Fruit fly (Drosophila melanogaster) S2 (cell line): ENCODE measurements around the gene CG6283.

Experiments
- CG8478 ChIP-seq: fragments of >200 bp; optimal IDR thresholded peaks from 2 replicates; lab custom pipeline; 2018
- CTCF ChIP-seq, 2 experiments: fragments of >200 bp; optimal IDR thresholded peaks; 2 replicates each; lab custom pipeline; 2018

DNA sequence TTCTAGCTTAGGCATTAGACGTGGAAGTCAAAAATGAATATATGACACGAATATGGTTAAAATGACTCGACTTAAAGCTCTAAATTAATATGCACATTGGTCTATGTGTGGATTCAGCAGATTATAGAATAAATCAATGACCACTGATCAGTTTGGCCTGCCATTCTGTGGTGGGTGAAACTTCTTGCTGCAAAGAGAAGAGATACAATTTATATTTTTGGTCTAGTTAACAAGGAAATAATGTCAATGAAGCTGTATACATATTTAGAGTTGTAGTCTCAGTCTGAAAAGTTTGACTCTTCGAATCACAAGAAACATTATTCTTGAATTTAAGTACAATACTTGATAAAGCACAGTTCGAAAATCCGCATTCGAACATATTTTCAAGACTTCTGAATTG is 44.0 kb upstream of the CG6283 start, which contains the start of gene CG43935:
- TF ChIP-seq CTCF (optimal IDR thresholded peaks at IDR 0.05; lab: Kevin White, UChicago) (no peak), CG8478 (lab: Kevin White, UChicago) (no peak)
